Worm (Caenorhabditis elegans): ENCODE measurements around the gene sre-24.

Gene sre-24

DNA sequence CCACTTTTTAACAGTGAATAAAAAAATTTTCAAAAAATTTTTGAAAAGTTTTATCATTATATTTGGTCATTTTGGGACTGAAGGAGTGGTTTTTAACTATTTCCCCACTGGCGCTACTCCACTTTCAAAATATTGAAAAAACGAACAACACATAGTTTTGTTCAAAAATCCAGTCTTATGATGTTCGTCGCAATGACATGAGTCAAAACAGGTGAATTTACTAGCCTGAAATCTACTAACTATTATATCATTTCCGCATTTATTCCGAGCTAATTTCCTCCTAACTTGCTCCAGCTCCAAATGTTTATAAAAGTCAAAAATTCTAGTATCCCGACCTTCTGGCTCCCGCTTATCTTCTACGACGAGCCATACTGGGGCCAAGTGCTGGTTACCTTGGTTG, at the start of gene sre-24:
sre-24 (plus strand) TSS at position 301 of the 400 bp plus-strand sequence.
- TF ChIP-seq F13C5.2 (tag; optimal IDR thresholded peaks at IDR 0.05) = no peak
- no peak for TF ChIP-seq sea-1 (GFP tag; conservative IDR thresholded peaks at IDR 0.05)
- TF ChIP-seq tbx-11 (GFP tag; IDR thresholded peaks at IDR 0.05) = no peak
- TF ChIP-seq ets-7 (tag; optimal IDR thresholded peaks at IDR 0.05) = no peak
- TF ChIP-seq ama-1 (optimal IDR thresholded peaks at IDR 0.05) = no peak
- TF ChIP-seq hmg-4 (GFP tag; optimal IDR thresholded peaks at IDR 0.05) = no peak
- no peak for TF ChIP-seq aly-1 (tag; optimal IDR thresholded peaks at IDR 0.05)
- TF ChIP-seq flt-1 (GFP tag; IDR thresholded peaks at IDR 0.05) = no peak
- no peak for TF ChIP-seq tra-4 (tag; optimal IDR thresholded peaks at IDR 0.05)
- TF ChIP-seq pes-1 (GFP tag; IDR thresholded peaks at IDR 0.05) = no peak
- no peak for TF ChIP-seq ceh-36 (tag; optimal IDR thresholded peaks at IDR 0.05)
- no peak for TF ChIP-seq scrt-1 (GFP tag; IDR thresholded peaks at IDR 0.05)
- TF ChIP-seq tbx-37 (GFP tag; conservative IDR thresholded peaks at IDR 0.05) = no peak
- no peak for TF ChIP-seq ceh-13 (GFP tag; optimal IDR thresholded peaks at IDR 0.05)
- no peak for TF ChIP-seq hmbx-1 (tag; optimal IDR thresholded peaks at IDR 0.05)
- no peak for TF ChIP-seq B0310.2 (tag; optimal IDR thresholded peaks at IDR 0.05)
- no peak for TF ChIP-seq hnd-1 (tag; optimal IDR thresholded peaks at IDR 0.05)

- TF ChIP-seq ets-7 (tag; optimal IDR thresholded peaks at IDR 0.05) (no peak), tra-4 (tag; optimal IDR thresholded peaks at IDR 0.05) (no peak), tbx-11 (GFP tag; IDR thresholded peaks at IDR 0.05) (no peak), hmbx-1 (tag; optimal IDR thresholded peaks at IDR 0.05) (no peak), hnd-1 (tag; optimal IDR thresholded peaks at IDR 0.05) (no peak), tbx-37 (GFP tag; conservative IDR thresholded peaks at IDR 0.05) (no peak), hmg-4 (GFP tag; optimal IDR thresholded peaks at IDR 0.05) (no peak), aly-1 (tag; optimal IDR thresholded peaks at IDR 0.05) (no peak), B0310.2 (tag; optimal IDR thresholded peaks at IDR 0.05) (no peak)
Observed at ce11 chrV:2836501-2836900, 48.0 kb upstream of the sre-24 start, which contains the start of gene srj-45. srj-45 (minus strand) TSS chrV:2836601.

- TF ChIP-seq pes-1 (GFP tag; IDR thresholded peaks at IDR 0.05) (no peak), ceh-13 (GFP tag; optimal IDR thresholded peaks at IDR 0.05) (no peak), sea-1 (GFP tag; conservative IDR thresholded peaks at IDR 0.05) (no peak), hnd-1 (tag; optimal IDR thresholded peaks at IDR 0.05) (no peak), ama-1 (optimal IDR thresholded peaks at IDR 0.05) (no peak), ceh-36 (tag; optimal IDR thresholded peaks at IDR 0.05) (no peak), ets-7 (tag; optimal IDR thresholded peaks at IDR 0.05) (no peak), B0310.2 (tag; optimal IDR thresholded peaks at IDR 0.05) (no peak), hmg-4 (GFP tag; optimal IDR thresholded peaks at IDR 0.05) (no peak), F13C5.2 (tag; optimal IDR thresholded peaks at IDR 0.05) (no peak), tbx-37 (GFP tag; conservative IDR thresholded peaks at IDR 0.05) (no peak), scrt-1 (GFP tag; IDR thresholded peaks at IDR 0.05) (no peak), flt-1 (GFP tag; IDR thresholded peaks at IDR 0.05) (no peak), tbx-11 (GFP tag; IDR thresholded peaks at IDR 0.05) (no peak), aly-1 (tag; optimal IDR thresholded peaks at IDR 0.05) (no peak), tra-4 (tag; optimal IDR thresholded peaks at IDR 0.05) (no peak), hmbx-1 (tag; optimal IDR thresholded peaks at IDR 0.05) (no peak)
Observed at ce11 chrV:2845771-2846170, 38.7 kb upstream of the sre-24 start, which contains the start of gene srj-44. srj-44 (minus strand) TSS chrV:2845871.

DNA sequence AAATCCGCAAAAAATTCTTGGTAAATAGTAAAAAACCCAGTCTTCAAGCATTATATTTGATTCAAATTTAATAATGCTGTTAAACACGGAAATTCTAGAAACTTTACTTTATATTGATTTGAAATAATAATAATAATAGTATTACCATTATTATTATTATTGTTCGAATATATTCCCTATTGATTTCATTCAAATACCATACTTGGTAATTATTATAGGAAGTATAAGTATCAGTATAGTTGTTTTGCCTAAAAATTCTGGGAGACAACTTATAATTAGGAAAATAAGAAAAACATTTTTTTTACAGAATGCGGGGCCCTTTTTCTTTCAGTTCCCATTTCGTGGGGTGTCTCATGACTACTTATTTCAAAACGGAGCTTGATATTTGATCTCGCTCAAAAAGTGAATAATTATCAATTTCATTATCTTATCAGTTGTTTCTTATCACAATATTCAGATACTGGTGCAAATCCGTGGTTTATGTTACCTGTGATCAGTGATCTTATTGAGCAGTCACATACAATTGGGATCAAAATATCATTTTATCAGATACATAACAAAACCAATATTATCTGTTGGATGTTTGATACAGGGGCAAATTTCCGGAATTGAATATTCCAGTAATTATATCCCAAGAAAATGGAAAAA, 36.1 kb upstream of the sre-24 start, which contains the start of gene srj-49:
srj-49 (minus strand) TSS at position 51 of the 648 bp plus-strand sequence.
- no peak for TF ChIP-seq F13C5.2 (tag; optimal IDR thresholded peaks at IDR 0.05)
- TF ChIP-seq tbx-37 (GFP tag; conservative IDR thresholded peaks at IDR 0.05) = no peak
- TF ChIP-seq hmg-4 (GFP tag; optimal IDR thresholded peaks at IDR 0.05) = no peak
- TF ChIP-seq scrt-1 (GFP tag; IDR thresholded peaks at IDR 0.05) = no peak
- TF ChIP-seq pes-1 (GFP tag; IDR thresholded peaks at IDR 0.05) = no peak
- TF ChIP-seq ceh-13 (GFP tag; optimal IDR thresholded peaks at IDR 0.05) = no peak
- TF ChIP-seq aly-1 (tag; optimal IDR thresholded peaks at IDR 0.05) = no peak
- no peak for TF ChIP-seq hnd-1 (tag; optimal IDR thresholded peaks at IDR 0.05)
- TF ChIP-seq ets-7 (tag; optimal IDR thresholded peaks at IDR 0.05) = no peak
- no peak for TF ChIP-seq hmbx-1 (tag; optimal IDR thresholded peaks at IDR 0.05)
- TF ChIP-seq tra-4 (tag; optimal IDR thresholded peaks at IDR 0.05) = no peak
- no peak for TF ChIP-seq B0310.2 (tag; optimal IDR thresholded peaks at IDR 0.05)
- TF ChIP-seq ceh-36 (tag; optimal IDR thresholded peaks at IDR 0.05) = no peak
- no peak for TF ChIP-seq tbx-11 (GFP tag; IDR thresholded peaks at IDR 0.05)
- no peak for TF ChIP-seq flt-1 (GFP tag; IDR thresholded peaks at IDR 0.05)
- TF ChIP-seq sea-1 (GFP tag; conservative IDR thresholded peaks at IDR 0.05) = no peak
- no peak for TF ChIP-seq ama-1 (optimal IDR thresholded peaks at IDR 0.05)

DNA sequence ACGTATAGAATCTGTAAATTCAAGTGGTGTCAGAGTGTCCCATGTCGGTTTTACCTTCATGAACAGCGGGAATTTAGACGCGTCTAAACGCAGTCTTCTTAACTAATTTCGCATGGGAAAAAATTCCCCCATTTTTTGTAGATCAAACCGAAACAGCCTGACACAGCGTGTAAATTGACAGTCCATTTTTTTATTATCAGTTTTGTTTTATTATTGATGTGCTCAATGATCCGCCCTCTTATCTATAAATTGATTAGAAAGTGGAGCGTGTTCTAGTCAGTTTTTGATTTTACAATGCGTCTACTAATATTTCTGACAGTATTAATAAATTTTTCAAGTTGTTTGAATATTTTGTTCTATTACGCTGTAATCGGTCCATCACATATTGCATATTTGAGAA, 35.4 kb upstream of the sre-24 start, which contains the start of gene ugt-53:
ugt-53 (plus strand) TSS at position 273 of the 400 bp plus-strand sequence.
- no peak for TF ChIP-seq ama-1 (optimal IDR thresholded peaks at IDR 0.05)
- TF ChIP-seq hnd-1 (tag; optimal IDR thresholded peaks at IDR 0.05) = no peak

DNA sequence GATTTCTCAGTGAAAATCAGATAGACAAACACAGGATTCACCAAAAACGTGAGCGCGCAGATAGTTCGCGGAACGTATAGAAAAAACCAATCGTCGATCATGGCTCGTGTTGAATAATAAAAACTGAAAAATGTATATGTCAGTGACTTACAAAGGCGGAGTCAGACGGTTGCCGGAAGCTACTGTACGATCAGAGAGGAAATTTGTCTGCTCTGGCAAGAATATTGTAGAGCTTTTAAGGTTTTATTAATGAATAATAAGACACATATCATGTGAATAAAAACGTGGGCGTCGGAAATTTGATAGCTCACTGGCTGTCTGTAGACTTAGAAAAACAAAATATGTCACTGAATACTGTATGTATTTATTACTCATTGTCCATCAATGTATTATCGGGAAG, 29.0 kb upstream of the sre-24 start, which contains the start of gene srj-57:
srj-57 (minus strand) TSS at position 101 of the 400 bp plus-strand sequence.
- no peak for TF ChIP-seq scrt-1 (GFP tag; IDR thresholded peaks at IDR 0.05)
- no peak for TF ChIP-seq ceh-36 (tag; optimal IDR thresholded peaks at IDR 0.05)
- TF ChIP-seq tbx-11 (GFP tag; IDR thresholded peaks at IDR 0.05) = no peak
- no peak for TF ChIP-seq hmbx-1 (tag; optimal IDR thresholded peaks at IDR 0.05)
- TF ChIP-seq pes-1 (GFP tag; IDR thresholded peaks at IDR 0.05) = no peak
- no peak for TF ChIP-seq hnd-1 (tag; optimal IDR thresholded peaks at IDR 0.05)
- TF ChIP-seq F13C5.2 (tag; optimal IDR thresholded peaks at IDR 0.05) = no peak
- TF ChIP-seq ets-7 (tag; optimal IDR thresholded peaks at IDR 0.05) = no peak
- no peak for TF ChIP-seq B0310.2 (tag; optimal IDR thresholded peaks at IDR 0.05)
- no peak for TF ChIP-seq aly-1 (tag; optimal IDR thresholded peaks at IDR 0.05)
- TF ChIP-seq ama-1 (optimal IDR thresholded peaks at IDR 0.05) = no peak
- TF ChIP-seq tbx-37 (GFP tag; conservative IDR thresholded peaks at IDR 0.05) = no peak
- no peak for TF ChIP-seq hmg-4 (GFP tag; optimal IDR thresholded peaks at IDR 0.05)
- no peak for TF ChIP-seq ceh-13 (GFP tag; optimal IDR thresholded peaks at IDR 0.05)
- TF ChIP-seq flt-1 (GFP tag; IDR thresholded peaks at IDR 0.05) = no peak
- no peak for TF ChIP-seq sea-1 (GFP tag; conservative IDR thresholded peaks at IDR 0.05)
- no peak for TF ChIP-seq tra-4 (tag; optimal IDR thresholded peaks at IDR 0.05)

ce11 chrV:2857842-2858241, 26.7 kb upstream of the sre-24 start, which contains the start of gene srj-55:
srj-55 (minus strand) TSS chrV:2857942.
- TF ChIP-seq hnd-1 (tag; optimal IDR thresholded peaks at IDR 0.05) (no peak), B0310.2 (tag; optimal IDR thresholded peaks at IDR 0.05) (no peak), aly-1 (tag; optimal IDR thresholded peaks at IDR 0.05) (no peak), ceh-36 (tag; optimal IDR thresholded peaks at IDR 0.05) (no peak), hmbx-1 (tag; optimal IDR thresholded peaks at IDR 0.05) (no peak), tbx-11 (GFP tag; IDR thresholded peaks at IDR 0.05) (no peak), ceh-13 (GFP tag; optimal IDR thresholded peaks at IDR 0.05) (no peak), sea-1 (GFP tag; conservative IDR thresholded peaks at IDR 0.05) (no peak), ets-7 (tag; optimal IDR thresholded peaks at IDR 0.05) (no peak), pes-1 (GFP tag; IDR thresholded peaks at IDR 0.05) (no peak), tra-4 (tag; optimal IDR thresholded peaks at IDR 0.05) (no peak), scrt-1 (GFP tag; IDR thresholded peaks at IDR 0.05) (no peak), flt-1 (GFP tag; IDR thresholded peaks at IDR 0.05) (no peak), F13C5.2 (tag; optimal IDR thresholded peaks at IDR 0.05) (no peak), hmg-4 (GFP tag; optimal IDR thresholded peaks at IDR 0.05) (no peak), tbx-37 (GFP tag; conservative IDR thresholded peaks at IDR 0.05) (no peak), ama-1 (optimal IDR thresholded peaks at IDR 0.05) (no peak)

Data from whole organism, early embryonic.